Fruit fly (Drosophila melanogaster): Measurements from ENCODE around the gene bun.

bun gene

DNA sequence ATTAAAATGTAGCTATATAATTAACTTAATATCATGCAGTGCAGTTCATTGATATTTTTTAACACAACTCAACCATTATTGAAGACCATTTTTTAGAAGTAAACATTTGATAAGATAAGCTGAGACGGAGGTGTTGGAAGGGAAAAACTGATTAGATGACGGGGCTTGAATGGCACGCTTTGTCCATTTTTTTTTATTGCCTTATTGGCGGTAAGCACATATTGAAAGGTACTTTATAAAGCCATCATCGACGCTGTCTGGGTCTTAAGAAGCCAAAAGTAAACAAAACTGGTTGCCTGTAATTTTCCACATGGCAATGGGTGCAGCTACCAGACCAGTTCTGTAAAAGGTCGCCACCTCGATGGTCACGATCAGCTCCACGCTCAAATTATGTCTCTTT is 39.7 kb downstream of the bun start:
- no peak for TF ChIP-seq CG15710 (tag; optimal IDR thresholded peaks at IDR 0.05)
- TF ChIP-seq EcR (GFP tag; optimal IDR thresholded peaks at IDR 0.05), result peak; percentile 1
- no peak for TF ChIP-seq CG8301 (tag; optimal IDR thresholded peaks at IDR 0.05)

DNA sequence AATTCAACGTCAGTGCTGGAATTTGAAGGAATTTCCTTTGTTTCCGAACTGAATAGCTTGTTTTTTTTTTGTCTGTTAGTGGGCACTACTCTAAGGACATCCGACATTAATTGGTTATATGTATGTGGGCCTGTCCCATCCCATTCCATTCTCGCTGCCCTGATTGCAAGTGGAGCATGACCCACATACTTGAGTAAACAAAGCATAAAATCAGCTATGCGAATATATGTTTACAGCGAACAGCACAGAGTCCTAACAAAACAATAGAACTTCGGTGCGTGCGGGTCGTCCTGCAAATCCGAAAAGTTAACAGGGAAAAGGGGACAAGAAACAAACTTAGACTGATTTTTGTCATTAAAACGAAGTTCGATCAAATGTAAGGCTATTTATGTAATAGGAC is 40.7 kb downstream of the bun start:
- no peak for TF ChIP-seq CG10348 (GFP tag; IDR thresholded peaks at IDR 0.05)

DNA sequence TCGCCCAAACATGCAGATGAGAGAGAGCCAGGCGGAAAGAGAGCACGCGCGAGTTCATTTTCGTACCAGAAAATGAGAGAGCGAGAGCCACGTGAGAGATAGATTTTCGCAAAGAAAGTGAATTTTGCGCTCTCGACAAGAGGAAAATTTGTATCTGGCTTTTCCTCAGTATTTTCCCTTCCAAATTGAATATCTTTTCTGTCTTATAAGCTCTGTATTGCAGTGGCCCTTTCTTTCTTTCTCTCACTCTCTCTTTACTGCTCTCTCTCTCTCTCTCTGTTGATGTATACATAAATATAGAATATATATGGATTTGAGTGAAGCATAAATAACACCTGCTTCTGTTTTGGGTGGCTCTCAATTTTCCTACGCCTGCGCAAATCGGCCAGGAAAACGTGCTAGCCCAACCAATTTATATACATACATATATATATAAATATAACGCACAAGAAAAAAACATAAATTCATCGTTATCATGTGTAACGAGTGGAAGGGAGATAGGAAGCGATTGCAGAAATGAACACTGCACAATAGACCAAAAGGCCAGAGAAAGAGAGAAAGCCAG is 41.4 kb downstream of the bun start:
- TF ChIP-seq Snoo (tag; optimal IDR thresholded peaks at IDR 0.05) (no peak), Pif1B (GFP tag; optimal IDR thresholded peaks at IDR 0.05) (no peak), D1 (tag; optimal IDR thresholded peaks at IDR 0.05) (no peak), CG17806 (tag; optimal IDR thresholded peaks at IDR 0.05) (no peak), Ets98B (GFP tag; IDR thresholded peaks at IDR 0.05) (no peak; the same call in 1 of the 2 replicates), gl (tag; optimal IDR thresholded peaks at IDR 0.05) (no peak), CG8301 (tag; optimal IDR thresholded peaks at IDR 0.05) (no peak), CG14655 (GFP tag; optimal IDR thresholded peaks at IDR 0.05) (no peak), CG10348 (GFP tag; IDR thresholded peaks at IDR 0.05) (no peak), CG15710 (tag; optimal IDR thresholded peaks at IDR 0.05) (no peak)

DNA sequence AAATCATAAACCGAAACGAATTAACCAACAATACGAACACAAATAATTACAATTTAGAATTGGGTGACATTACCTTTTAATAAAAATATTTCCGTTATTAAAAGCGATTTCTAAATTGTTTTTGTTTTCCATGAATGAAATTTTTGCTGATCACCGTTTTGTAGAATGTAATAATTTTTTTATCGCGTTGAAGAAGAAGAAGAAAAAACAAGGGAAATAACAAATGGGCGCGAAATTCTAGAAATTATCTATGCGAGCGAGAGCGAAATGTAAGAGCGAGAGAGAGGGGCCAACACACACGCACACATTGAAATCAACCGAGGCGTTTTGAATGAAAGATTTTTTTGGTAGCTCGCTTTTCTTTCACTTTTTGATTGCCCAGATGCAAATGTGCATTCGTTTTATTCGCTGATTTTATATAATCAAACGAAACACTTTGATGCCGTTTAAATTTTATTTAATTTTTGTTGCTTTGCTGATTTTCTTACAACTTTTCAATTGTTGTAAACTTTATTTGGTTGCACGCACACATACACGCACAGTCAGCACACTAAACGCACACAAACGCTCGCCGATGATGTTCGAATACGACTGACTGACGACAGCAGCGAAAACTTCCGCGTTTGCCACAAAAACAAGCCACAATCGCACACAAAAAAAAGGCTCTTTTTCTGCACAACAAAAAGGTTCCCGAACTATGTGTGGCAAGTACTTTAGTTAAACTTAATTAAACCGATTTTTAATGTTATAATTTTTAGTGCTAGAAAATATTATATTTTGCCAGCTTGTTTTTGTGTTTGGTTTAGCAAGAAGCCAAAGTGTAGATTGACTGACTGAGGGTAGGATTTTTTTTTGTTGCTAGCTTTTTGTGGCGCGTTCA is 42.2 kb downstream of the bun start:
- TF ChIP-seq CG14655 (GFP tag; optimal IDR thresholded peaks at IDR 0.05), result peak; percentile 2
- no peak for TF ChIP-seq CG15710 (tag; optimal IDR thresholded peaks at IDR 0.05)
- no peak for TF ChIP-seq CG13204 (GFP tag; optimal IDR thresholded peaks at IDR 0.05)
- TF ChIP-seq CG10348 (GFP tag; IDR thresholded peaks at IDR 0.05), result no peak
- peak; percentile 14 for TF ChIP-seq CG8301 (tag; optimal IDR thresholded peaks at IDR 0.05)
- TF ChIP-seq CG8159 (tag; optimal IDR thresholded peaks at IDR 0.05), result no peak
- TF ChIP-seq CG12605 (GFP tag; IDR thresholded peaks at IDR 0.05), result no peak
- TF ChIP-seq CG32121 (GFP tag; IDR thresholded peaks at IDR 0.05), result no peak
- no peak for TF ChIP-seq EcR (GFP tag; optimal IDR thresholded peaks at IDR 0.05)
- no peak for TF ChIP-seq CG17806 (tag; optimal IDR thresholded peaks at IDR 0.05)
- peak; percentile 32; the same call in 1 of the 2 replicates for TF ChIP-seq Ets98B (GFP tag; IDR thresholded peaks at IDR 0.05)
- peak; percentile 41; the same call in 1 of the 3 replicates for TF ChIP-seq CG4496 (GFP tag; IDR thresholded peaks at IDR 0.05)

DNA sequence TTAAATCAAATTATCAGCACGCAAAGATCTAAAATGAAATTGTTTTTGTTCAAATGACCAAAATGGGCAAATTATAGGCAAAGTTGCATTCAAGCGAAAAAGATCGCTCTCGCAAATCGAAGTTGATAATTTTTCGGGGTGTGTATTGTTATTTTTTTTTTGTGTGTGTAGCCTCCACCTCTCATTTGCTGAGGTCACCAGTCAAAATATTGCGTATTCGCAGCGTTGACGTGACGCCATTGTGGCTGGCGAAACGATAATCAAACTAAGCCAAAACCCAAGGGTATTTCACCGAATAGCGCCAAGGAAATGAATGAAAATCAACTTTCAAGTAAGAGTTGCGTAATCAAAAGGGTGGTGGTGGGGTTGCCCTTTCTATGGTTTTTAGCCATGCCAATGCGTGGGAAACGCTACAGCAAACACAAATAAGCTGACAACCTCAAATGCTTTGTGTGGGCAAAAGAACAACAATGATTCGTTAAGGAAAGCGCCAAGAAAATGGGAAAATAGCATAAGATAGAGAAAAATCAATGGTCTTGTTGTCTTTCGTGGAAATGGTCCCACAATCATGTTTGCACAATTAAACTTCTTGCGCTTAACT is 43.5 kb downstream of the bun start:
- TF ChIP-seq CG32121 (GFP tag; IDR thresholded peaks at IDR 0.05) (no peak), CG10348 (GFP tag; IDR thresholded peaks at IDR 0.05) (no peak), CG4496 (GFP tag; IDR thresholded peaks at IDR 0.05) (no peak), EcR (GFP tag; optimal IDR thresholded peaks at IDR 0.05) (no peak), CG12605 (GFP tag; IDR thresholded peaks at IDR 0.05) (no peak), Pif1B (GFP tag; optimal IDR thresholded peaks at IDR 0.05) (no peak), CG13204 (GFP tag; optimal IDR thresholded peaks at IDR 0.05) (no peak), CG34367 (tag; optimal IDR thresholded peaks at IDR 0.05) (no peak), CG9948 (tag; optimal IDR thresholded peaks at IDR 0.05) (no peak)

DNA sequence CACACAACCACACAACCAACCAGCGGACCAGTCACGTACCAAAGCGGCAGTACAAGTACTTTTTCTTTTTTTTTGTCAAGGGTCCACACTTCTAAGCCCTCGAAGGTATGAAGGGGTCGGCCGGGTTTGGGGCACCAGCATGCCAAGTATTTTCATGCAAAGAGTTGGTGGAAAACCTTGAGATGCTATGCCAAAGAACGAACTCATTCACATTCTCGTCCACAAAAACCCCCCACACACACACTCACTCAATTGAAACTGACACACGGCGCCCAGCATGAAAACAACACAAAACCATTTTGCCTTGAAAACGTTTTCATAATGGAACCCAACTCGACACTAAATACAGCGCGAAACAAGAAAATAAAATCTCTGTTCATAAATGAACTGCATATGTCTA is 46.0 kb downstream of the bun start:
- TF ChIP-seq CG13204 (GFP tag; optimal IDR thresholded peaks at IDR 0.05), result no peak
- TF ChIP-seq Snoo (tag; optimal IDR thresholded peaks at IDR 0.05), result no peak
- TF ChIP-seq CG15710 (tag; optimal IDR thresholded peaks at IDR 0.05), result no peak
- no peak for TF ChIP-seq CG14655 (GFP tag; optimal IDR thresholded peaks at IDR 0.05)
- no peak for TF ChIP-seq Pif1A (GFP tag; optimal IDR thresholded peaks at IDR 0.05)
- no peak for TF ChIP-seq EcR (GFP tag; optimal IDR thresholded peaks at IDR 0.05)
- TF ChIP-seq fd96Ca (GFP tag; IDR thresholded peaks at IDR 0.05), result no peak

DNA sequence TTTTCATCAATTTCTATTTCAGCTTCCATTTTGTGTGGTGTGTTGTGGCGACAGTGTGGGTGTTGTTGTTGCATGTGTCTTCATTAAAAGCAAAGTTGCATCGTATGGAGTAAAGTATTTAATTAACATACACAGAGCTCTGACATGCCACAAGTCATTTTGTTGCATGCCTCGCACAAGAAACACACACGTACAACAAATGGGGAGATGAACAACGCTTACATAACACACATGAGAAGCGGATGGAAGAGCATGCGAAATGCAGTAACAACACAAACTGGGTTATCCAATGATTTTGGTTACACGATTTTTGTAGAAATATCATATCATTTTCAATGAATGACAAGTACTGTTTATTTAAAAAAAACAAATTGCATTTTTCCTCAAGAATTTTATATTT is 47.2 kb downstream of the bun start:
- TF ChIP-seq D1 (tag; optimal IDR thresholded peaks at IDR 0.05) (no peak), CG10348 (GFP tag; IDR thresholded peaks at IDR 0.05) (no peak), Ets98B (GFP tag; IDR thresholded peaks at IDR 0.05) (no peak), fd96Ca (GFP tag; IDR thresholded peaks at IDR 0.05) (no peak)

DNA sequence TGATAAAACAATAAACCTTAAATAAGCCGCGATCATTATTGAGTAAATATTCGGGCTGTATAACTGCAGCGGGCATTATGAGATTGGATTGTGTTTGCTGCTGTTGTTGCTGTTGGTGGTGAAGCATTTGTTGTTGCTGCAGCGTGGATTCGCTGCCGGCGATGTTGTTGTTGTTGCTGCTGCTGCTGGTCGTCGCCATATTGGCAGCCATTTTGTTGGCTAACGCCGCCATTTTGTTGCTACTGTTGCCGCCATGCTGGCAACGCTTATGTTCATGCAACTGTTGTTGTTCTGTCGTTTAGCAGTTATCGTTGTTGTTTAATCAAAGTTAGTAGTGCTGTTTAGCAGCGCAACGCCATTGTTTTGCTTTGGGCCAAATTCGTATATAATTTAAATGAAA is 47.9 kb downstream of the bun start:
- TF ChIP-seq CG4496 (GFP tag; IDR thresholded peaks at IDR 0.05), result peak; percentile 62; the same call in 2 of the 3 replicates
- no peak for TF ChIP-seq D1 (tag; optimal IDR thresholded peaks at IDR 0.05)
- peak; percentile 40 for TF ChIP-seq Ets98B (GFP tag; IDR thresholded peaks at IDR 0.05)
- no peak for TF ChIP-seq CG8159 (tag; optimal IDR thresholded peaks at IDR 0.05)
- TF ChIP-seq CG12605 (GFP tag; IDR thresholded peaks at IDR 0.05), result peak; percentile 22; the same call in 1 of the 2 replicates
- no peak for TF ChIP-seq rn (GFP tag; IDR thresholded peaks at IDR 0.05)
- TF ChIP-seq fd96Ca (GFP tag; IDR thresholded peaks at IDR 0.05), result no peak
